Fruit fly (Drosophila melanogaster) whole organism, pupa: ENCODE results near the gene CG11893.

Source experiments
- CG12605 ChIP-seq: fragments of 200-800 bp; sonication (Bioruptor generic); IDR thresholded peaks from 2 replicates; pipeline ENCODE4 v1.3.6; 2022; ENCODE audit warnings: missing biosample characterization, missing genetic modification characterization
- CG13204 ChIP-seq: fragments of 200-800 bp; sonication (Bioruptor generic); optimal IDR thresholded peaks from 2 replicates; lab custom pipeline; 2018; ENCODE audit warnings: missing biosample characterization, mild to moderate bottlenecking, missing genetic modification characterization, moderate library complexity
- CG15710 ChIP-seq: fragments of 200-800 bp; sonication (Bioruptor generic); optimal IDR thresholded peaks from 2 replicates; lab custom pipeline; 2018; ENCODE audit warnings: missing biosample characterization, mild to moderate bottlenecking, missing genetic modification characterization, moderate library complexity
- CG4496 ChIP-seq: fragments of 200-800 bp; sonication (Bioruptor generic); IDR thresholded peaks from 3 replicates; pipeline ENCODE4 v1.3.6; 2022; ENCODE audit warnings: missing biosample characterization, missing genetic modification characterization
- D1 ChIP-seq: fragments of 200-800 bp; sonication (Bioruptor generic); optimal IDR thresholded peaks from 2 replicates; lab custom pipeline; 2018; ENCODE audit warnings: missing biosample characterization, mild to moderate bottlenecking, missing genetic modification characterization, moderate library complexity
- EcR ChIP-seq: fragments of 200-800 bp; sonication (Bioruptor generic); optimal IDR thresholded peaks from 3 replicates; lab custom pipeline; 2019; ENCODE audit warnings: missing biosample characterization, missing genetic modification characterization, mild to moderate bottlenecking, moderate library complexity, missing genetic modification reagents
- Ets98B ChIP-seq: fragments of 200-800 bp; sonication (Bioruptor generic); IDR thresholded peaks from 2 replicates; pipeline ENCODE4 v1.3.6; 2022; ENCODE audit warnings: missing biosample characterization, missing genetic modification characterization
- Pif1A ChIP-seq: fragments of 200-800 bp; sonication (Bioruptor generic); optimal IDR thresholded peaks from 3 replicates; lab custom pipeline; 2016; ENCODE audit warnings: missing biosample characterization, missing genetic modification characterization
- Snoo ChIP-seq: fragments of 200-800 bp; sonication (Bioruptor generic); optimal IDR thresholded peaks from 3 replicates; lab custom pipeline; 2017; ENCODE audit warnings: missing biosample characterization, mild to moderate bottlenecking, missing genetic modification characterization, inconsistent platforms

DNA sequence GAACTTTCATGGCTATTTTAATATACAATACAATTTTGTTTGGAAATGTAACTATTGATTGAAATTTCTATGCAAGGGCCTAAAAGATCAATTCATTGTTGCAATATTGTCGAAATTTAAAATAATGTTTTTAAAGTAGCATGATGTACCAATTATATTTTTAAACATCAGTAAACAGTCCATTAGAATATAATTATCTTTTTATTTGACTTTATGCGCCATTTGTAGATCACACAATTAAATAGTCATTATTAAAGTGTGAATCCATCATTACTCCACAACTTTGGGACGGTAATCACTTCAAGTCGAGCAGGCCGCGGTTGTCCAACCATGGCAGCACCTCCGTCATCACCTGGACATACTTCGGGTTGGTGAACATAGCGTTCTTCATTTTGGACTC, 21.2 kb downstream of the CG11893 start, which contains the start of gene CG31099:
- TF ChIP-seq CG13204 (no peak), EcR (GFP tag; lab: Kevin White, UChicago) (no peak), CG4496 (GFP tag; lab: Robert Waterston, UW) (no peak), Snoo (no peak), Ets98B (GFP tag; lab: Robert Waterston, UW) (no peak), CG15710 (no peak), D1 (tag; lab: Kevin White, UChicago) (no peak), Pif1A (no peak), CG12605 (no peak)
